Fruit fly (Drosophila melanogaster): ENCODE data around the gene CG13721.

DNA sequence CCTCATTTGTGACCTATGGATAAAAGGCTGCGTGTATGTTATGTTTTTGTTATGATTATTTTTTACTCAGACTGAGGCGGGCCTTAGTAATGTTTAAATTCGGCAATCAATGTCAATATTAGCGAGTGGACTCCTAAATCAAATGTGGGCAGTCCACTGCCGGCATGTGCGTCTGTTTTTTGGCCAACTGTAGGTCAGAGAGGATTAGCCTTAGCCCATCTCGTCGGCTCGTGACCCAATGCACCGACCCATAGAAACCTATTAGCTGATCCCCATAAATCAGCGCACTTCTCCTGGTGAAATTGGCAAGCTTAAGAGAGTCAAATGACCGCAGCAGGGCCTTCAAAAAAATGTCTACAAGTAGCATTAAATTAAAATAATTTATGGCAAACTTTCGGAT lies 21.9 kb downstream of the CG13721 start:
- TF ChIP-seq Crg-1 (GFP tag; optimal IDR thresholded peaks at IDR 0.05): no peak
- no peak for TF ChIP-seq Clk (GFP tag; optimal IDR thresholded peaks at IDR 0.05)
- TF ChIP-seq ovo (GFP tag; optimal IDR thresholded peaks at IDR 0.05): no peak
- no peak for TF ChIP-seq CG11617 (GFP tag; optimal IDR thresholded peaks at IDR 0.05)
- no peak for TF ChIP-seq cic (GFP tag; optimal IDR thresholded peaks at IDR 0.05)
- no peak for TF ChIP-seq kay (GFP tag; ENCODE audit: borderline replicate concordance)

Measured in whole organism, adult.